Worm (Caenorhabditis elegans) whole organism, young adult: Measurements from ENCODE around the gene srz-64.

Experiments
- Y53F4B.3 ChIP-seq: fragments of 200-800 bp; sonication (Bioruptor generic); IDR thresholded peaks from 2 replicates; pipeline ENCODE4 v1.3.6; 2022; ENCODE audit warnings: missing genetic modification reagents, missing genetic modification characterization, missing compliant biosample characterization
- ceh-27 ChIP-seq: fragments of 200-800 bp; sonication (Bioruptor generic); optimal IDR thresholded peaks from 2 replicates; lab custom pipeline; 2018; ENCODE audit warnings: mild to moderate bottlenecking, missing genetic modification characterization, moderate library complexity, missing compliant biosample characterization

ce11 chrII:1297697-1298093, 4.6 kb upstream of the srz-64 start:
- TF ChIP-seq ceh-27 (GFP tag; lab: Kevin White, UChicago), result no peak
- TF ChIP-seq Y53F4B.3 (GFP tag; lab: Robert Waterston, UW), result no peak
